Fruit fly (Drosophila melanogaster) whole organism: ENCODE measurements around the gene Neto.

Experiments
- Dll ChIP-seq: fragments of >200 bp; optimal IDR thresholded peaks from 2 replicates; lab custom pipeline; 2017
- usp ChIP-seq: fragments of >200 bp; optimal IDR thresholded peaks from 2 replicates; lab custom pipeline; 2017; ENCODE audit warnings: missing biosample characterization, missing genetic modification characterization, mixed read lengths

dm6 chrX:13539448-13539847 is 93.7 kb downstream of the Neto start:
- no peak for TF ChIP-seq usp (GFP tag; lab: Kevin White, UChicago)
- TF ChIP-seq Dll (lab: Kevin White, UChicago), result no peak
